Fruit fly (Drosophila melanogaster) whole organism, prepupa: ENCODE measurements around the gene Trm7-32.

Experiments used
- CG10631 ChIP-seq: fragments of 200-800 bp; sonication (Bioruptor generic); optimal IDR thresholded peaks from 2 replicates; lab custom pipeline; 2016; ENCODE audit warnings: missing biosample characterization, missing genetic modification characterization
- CG10669 ChIP-seq: fragments of 200-800 bp; sonication (Bioruptor generic); optimal IDR thresholded peaks from 3 replicates; lab custom pipeline; 2018; ENCODE audit warnings: missing biosample characterization, mild to moderate bottlenecking, missing genetic modification characterization, moderate library complexity
- CG11294 ChIP-seq: fragments of 200-800 bp; sonication (Bioruptor generic); IDR thresholded peaks from 2 replicates; pipeline ENCODE4 v1.3.6; 2022; ENCODE audit warnings: missing biosample characterization, missing genetic modification characterization
- CG11762 ChIP-seq: fragments of 200-800 bp; sonication (Bioruptor generic); optimal IDR thresholded peaks from 3 replicates; lab custom pipeline; 2016; ENCODE audit warnings: missing biosample characterization, missing genetic modification characterization; ENCODE audit not compliant: insufficient read depth
- CG11902 ChIP-seq: fragments of 200-800 bp; sonication (Bioruptor generic); optimal IDR thresholded peaks from 3 replicates; lab custom pipeline; 2016; ENCODE audit warnings: missing biosample characterization, missing genetic modification characterization
- CG15336 ChIP-seq: fragments of 200-800 bp; sonication (Bioruptor generic); IDR thresholded peaks from 2 replicates; pipeline ENCODE4 v1.3.6; 2022; ENCODE audit warnings: missing biosample characterization, missing genetic modification characterization
- CG3032 ChIP-seq: fragments of 200-800 bp; optimal IDR thresholded peaks from 2 replicates; lab custom pipeline; 2019; ENCODE audit warnings: missing biosample characterization, mild to moderate bottlenecking, missing genetic modification characterization, moderate library complexity
- CG31627 ChIP-seq: fragments of 200-800 bp; sonication (Bioruptor generic); optimal IDR thresholded peaks from 3 replicates; lab custom pipeline; 2016; ENCODE audit warnings: missing biosample characterization, missing genetic modification characterization
- CG32006 ChIP-seq: fragments of 200-800 bp; sonication (Bioruptor generic); optimal IDR thresholded peaks from 3 replicates; lab custom pipeline; 2017; ENCODE audit warnings: missing biosample characterization, mild to moderate bottlenecking, missing genetic modification characterization
- CG34406 ChIP-seq: fragments of 200-800 bp; sonication (Bioruptor generic); optimal IDR thresholded peaks from 3 replicates; lab custom pipeline; 2016; ENCODE audit warnings: missing biosample characterization, missing genetic modification characterization
- CG3919 ChIP-seq: fragments of 200-800 bp; sonication (Bioruptor generic); optimal IDR thresholded peaks from 3 replicates; lab custom pipeline; 2016; ENCODE audit warnings: missing biosample characterization, missing genetic modification characterization
- CG6163 ChIP-seq: fragments of 200-800 bp; sonication (Bioruptor generic); IDR thresholded peaks from 3 replicates; pipeline ENCODE4 v1.3.6; 2022; ENCODE audit warnings: missing biosample characterization, missing genetic modification characterization
- CG6276 ChIP-seq: fragments of 200-800 bp; sonication (Bioruptor generic); optimal IDR thresholded peaks from 2 replicates; lab custom pipeline; 2017; ENCODE audit warnings: missing biosample characterization, mild to moderate bottlenecking, missing genetic modification characterization
- CG6792 ChIP-seq: fragments of 200-800 bp; sonication (Bioruptor generic); optimal IDR thresholded peaks from 3 replicates; lab custom pipeline; 2016; ENCODE audit warnings: missing biosample characterization, missing genetic modification characterization
- CG6854 ChIP-seq: fragments of 200-800 bp; sonication (Bioruptor generic); optimal IDR thresholded peaks from 2 replicates; lab custom pipeline; 2017; ENCODE audit warnings: missing biosample characterization, mild to moderate bottlenecking, missing genetic modification characterization
- CG7368 ChIP-seq: fragments of 200-800 bp; sonication (Bioruptor generic); optimal IDR thresholded peaks from 3 replicates; lab custom pipeline; 2016; ENCODE audit warnings: missing biosample characterization, missing genetic modification characterization
- CG8119 ChIP-seq: fragments of 200-800 bp; sonication (Bioruptor generic); IDR thresholded peaks from 3 replicates; pipeline ENCODE4 v1.3.6; 2022; ENCODE audit warnings: missing biosample characterization, missing genetic modification characterization
- CG8319 ChIP-seq: fragments of 200-800 bp; sonication (Bioruptor generic); optimal IDR thresholded peaks from 3 replicates; lab custom pipeline; 2016; ENCODE audit warnings: missing biosample characterization, missing genetic modification characterization
- CG8632 ChIP-seq: fragments of 200-800 bp; sonication (Bioruptor generic); optimal IDR thresholded peaks from 3 replicates; lab custom pipeline; 2016; ENCODE audit warnings: missing biosample characterization, missing genetic modification characterization
- CG9139 ChIP-seq: fragments of 200-800 bp; sonication (Bioruptor generic); optimal IDR thresholded peaks from 3 replicates; lab custom pipeline; 2017; ENCODE audit warnings: missing biosample characterization, mild to moderate bottlenecking, missing genetic modification characterization
- Eip78C ChIP-seq: fragments of 200-800 bp; sonication (Bioruptor generic); peaks from one replicate; lab custom pipeline; 2016; ENCODE audit warnings: missing biosample characterization, missing genetic modification characterization
- Eip93F ChIP-seq: fragments of 200-800 bp; sonication (Bioruptor generic); optimal IDR thresholded peaks from 2 replicates; lab custom pipeline; 2016; ENCODE audit warnings: missing biosample characterization, mild to moderate bottlenecking, missing genetic modification characterization
- Ets21C ChIP-seq: fragments of 200-800 bp; sonication (Bioruptor generic); optimal IDR thresholded peaks from 3 replicates; lab custom pipeline; 2016; ENCODE audit warnings: missing biosample characterization, missing genetic modification characterization
- Ets96B ChIP-seq: fragments of 200-800 bp; optimal IDR thresholded peaks from 2 replicates; lab custom pipeline; 2019; ENCODE audit warnings: missing biosample characterization, mild to moderate bottlenecking, missing genetic modification characterization, moderate library complexity
- Gug ChIP-seq: fragments of 200-800 bp; sonication (Bioruptor generic); IDR thresholded peaks from 2 replicates; pipeline ENCODE4 v1.3.6; 2022; ENCODE audit warnings: missing biosample characterization, missing genetic modification characterization
- Hr38 ChIP-seq: sonication (Bioruptor generic); optimal IDR thresholded peaks from 2 replicates; lab custom pipeline; 2016; ENCODE audit warnings: missing biosample characterization, missing genetic modification characterization
- Lpt ChIP-seq: fragments of 200-800 bp; sonication (Bioruptor generic); optimal IDR thresholded peaks from 3 replicates; lab custom pipeline; 2016; ENCODE audit warnings: missing biosample characterization, missing genetic modification characterization
- OdsH ChIP-seq: fragments of 200-800 bp; sonication (Bioruptor generic); optimal IDR thresholded peaks from 3 replicates; lab custom pipeline; 2016; ENCODE audit warnings: missing biosample characterization, missing genetic modification characterization
- Smox ChIP-seq: fragments of 200-800 bp; sonication (Bioruptor generic); optimal IDR thresholded peaks from 3 replicates; lab custom pipeline; 2016; ENCODE audit warnings: missing biosample characterization, missing genetic modification characterization
- Sox102F ChIP-seq: fragments of 200-800 bp; sonication (Bioruptor generic); optimal IDR thresholded peaks from 2 replicates; lab custom pipeline; 2016; ENCODE audit warnings: missing biosample characterization, mild to moderate bottlenecking, missing genetic modification characterization
- Sox15 ChIP-seq: fragments of 200-800 bp; sonication (Bioruptor generic); optimal IDR thresholded peaks from 3 replicates; lab custom pipeline; 2016; ENCODE audit warnings: missing biosample characterization, missing genetic modification characterization
- achi ChIP-seq: fragments of 200-800 bp; sonication (Bioruptor generic); optimal IDR thresholded peaks from 3 replicates; lab custom pipeline; 2016; ENCODE audit warnings: missing biosample characterization, missing genetic modification characterization
- acj6 ChIP-seq: fragments of 200-800 bp; sonication (Bioruptor generic); optimal IDR thresholded peaks from 3 replicates; lab custom pipeline; 2016; ENCODE audit warnings: missing biosample characterization, missing genetic modification characterization
- cyc ChIP-seq: fragments of 200-800 bp; sonication (Bioruptor generic); optimal IDR thresholded peaks from 3 replicates; lab custom pipeline; 2016; ENCODE audit warnings: missing biosample characterization, missing genetic modification characterization
- dac ChIP-seq: fragments of 200-800 bp; sonication (Bioruptor generic); optimal IDR thresholded peaks from 2 replicates; lab custom pipeline; 2017; ENCODE audit warnings: missing biosample characterization, mild to moderate bottlenecking, missing genetic modification characterization
- dsx ChIP-seq: fragments of 200-800 bp; optimal IDR thresholded peaks from 3 replicates; lab custom pipeline; 2019; ENCODE audit warnings: missing biosample characterization, mild to moderate bottlenecking, missing genetic modification characterization, moderate library complexity; ENCODE audit not compliant: poor library complexity, severe bottlenecking
- eg ChIP-seq: fragments of 200-800 bp; sonication (Bioruptor generic); IDR thresholded peaks from 3 replicates; pipeline ENCODE4 v1.3.6; 2022; ENCODE audit warnings: missing biosample characterization, missing genetic modification characterization
- esn ChIP-seq: fragments of 200-800 bp; sonication (Bioruptor generic); optimal IDR thresholded peaks from 2 replicates; lab custom pipeline; 2016; ENCODE audit warnings: missing biosample characterization, mild to moderate bottlenecking, missing genetic modification characterization, moderate library complexity
- fd59A ChIP-seq: fragments of 200-800 bp; sonication (Bioruptor generic); optimal IDR thresholded peaks from 2 replicates; lab custom pipeline; 2017; ENCODE audit warnings: missing biosample characterization, mild to moderate bottlenecking, missing genetic modification characterization, missing genetic modification reagents
- fd85E ChIP-seq: fragments of 200-800 bp; sonication (Bioruptor generic); optimal IDR thresholded peaks from 3 replicates; lab custom pipeline; 2016; ENCODE audit warnings: missing biosample characterization, missing genetic modification characterization
- fkh ChIP-seq: fragments of 200-800 bp; sonication (Bioruptor generic); optimal IDR thresholded peaks from 3 replicates; lab custom pipeline; 2017; ENCODE audit warnings: missing biosample characterization, mild to moderate bottlenecking, missing genetic modification characterization, moderate library complexity
- lz ChIP-seq: fragments of 200-800 bp; sonication (Bioruptor generic); optimal IDR thresholded peaks from 3 replicates; lab custom pipeline; 2016; ENCODE audit warnings: missing biosample characterization, missing genetic modification characterization
- net ChIP-seq: fragments of 200-800 bp; sonication (Bioruptor generic); optimal IDR thresholded peaks from 3 replicates; lab custom pipeline; 2016; ENCODE audit warnings: missing biosample characterization, missing genetic modification characterization
- pdm3 ChIP-seq: fragments of 200-800 bp; sonication (Bioruptor generic); optimal IDR thresholded peaks from 3 replicates; lab custom pipeline; 2016; ENCODE audit warnings: missing biosample characterization, missing genetic modification characterization
- spab ChIP-seq: fragments of 200-800 bp; sonication (Bioruptor generic); optimal IDR thresholded peaks from 2 replicates; lab custom pipeline; 2017; ENCODE audit warnings: missing biosample characterization, mild to moderate bottlenecking, missing genetic modification characterization, missing genetic modification reagents
- ss ChIP-seq, 2 experiments: fragments of 200-800 bp; sonication (Bioruptor generic); optimal IDR thresholded peaks; 2 replicates in 1 of 2; 3 replicates in 1 of 2; lab custom pipeline; 2017 to 2018; ENCODE audit warnings: mild to moderate bottlenecking in 2 of 2, missing biosample characterization in 2 of 2, missing genetic modification characterization in 2 of 2, moderate library complexity in 1 of 2
- svp ChIP-seq: fragments of 200-800 bp; sonication (Bioruptor generic); peaks from one replicate; lab custom pipeline; 2016; ENCODE audit warnings: missing biosample characterization, missing genetic modification characterization
- topi ChIP-seq: fragments of 200-800 bp; sonication (Bioruptor generic); optimal IDR thresholded peaks from 3 replicates; lab custom pipeline; 2016; ENCODE audit warnings: missing biosample characterization, missing genetic modification characterization
- vri ChIP-seq: fragments of 200-800 bp; sonication (Bioruptor generic); optimal IDR thresholded peaks from 3 replicates; lab custom pipeline; 2016; ENCODE audit warnings: missing biosample characterization, mild to moderate bottlenecking, missing genetic modification characterization

Trm7-32 gene

dm6 chr3R:17039993-17040807, at the start of gene Trm7-32, which contains the start of gene CG18213:
Gene Trm7-32, plus strand, starts transcription at chr3R:17040682.
Gene CG18213, minus strand, starts transcription at chr3R:17040203.
- no peak for TF ChIP-seq net (GFP tag; lab: Kevin White, UChicago)
- peak; percentile 27 for TF ChIP-seq achi (GFP tag; lab: Kevin White, UChicago)
- no peak for TF ChIP-seq CG11902 (GFP tag; lab: Kevin White, UChicago)
- peak; percentile 15 for TF ChIP-seq esn (GFP tag; lab: Kevin White, UChicago)
- TF ChIP-seq Lpt: no peak
- TF ChIP-seq CG10631 (GFP tag; lab: Kevin White, UChicago): peak; percentile 38
- TF ChIP-seq vri (GFP tag; lab: Kevin White, UChicago): no peak
- TF ChIP-seq CG6163: no peak

- no peak for TF ChIP-seq CG6163
- peak; percentile 47 for TF ChIP-seq CG3032
- TF ChIP-seq CG11762 (GFP tag; lab: Kevin White, UChicago): no peak
- TF ChIP-seq CG31627 (GFP tag; lab: Kevin White, UChicago): peak; percentile 52
- no peak for TF ChIP-seq CG34406
- no peak for TF ChIP-seq Hr38 (GFP tag; lab: Kevin White, UChicago)
- no peak for TF ChIP-seq ss (GFP tag; optimal IDR thresholded peaks at IDR 0.05; lab: Kevin White, UChicago)
- no peak for TF ChIP-seq dsx (GFP tag; lab: Kevin White, UChicago)
- no peak for TF ChIP-seq Eip93F
- TF ChIP-seq Smox (GFP tag; lab: Kevin White, UChicago): no peak
- TF ChIP-seq Lpt: no peak
- no peak for TF ChIP-seq OdsH (GFP tag; lab: Kevin White, UChicago)
- TF ChIP-seq CG15336 (GFP tag; lab: Robert Waterston, UW): no peak
- TF ChIP-seq svp (GFP tag; lab: Kevin White, UChicago): peak; percentile 20
- no peak for TF ChIP-seq spab (GFP tag; lab: Kevin White, UChicago)
- TF ChIP-seq CG8632: no peak
- TF ChIP-seq esn (GFP tag; lab: Kevin White, UChicago): peak; percentile 58
- TF ChIP-seq CG6854 (GFP tag; lab: Kevin White, UChicago): peak; percentile 8
- no peak for TF ChIP-seq eg (GFP tag; lab: Robert Waterston, UW)
- TF ChIP-seq fkh (GFP tag; lab: Kevin White, UChicago): no peak
- peak; percentile 63 for TF ChIP-seq Ets21C (GFP tag; lab: Kevin White, UChicago)
- TF ChIP-seq CG32006 (GFP tag; lab: Kevin White, UChicago): no peak
- TF ChIP-seq acj6 (GFP tag; lab: Kevin White, UChicago): peak; percentile 21
- TF ChIP-seq CG6276 (GFP tag; lab: Kevin White, UChicago): no peak
- TF ChIP-seq CG11294 (GFP tag; lab: Robert Waterston, UW): no peak
- no peak for TF ChIP-seq Ets96B (tag; lab: Kevin White, UChicago)
- TF ChIP-seq topi (GFP tag; lab: Kevin White, UChicago): peak; percentile 51
- no peak for TF ChIP-seq CG10669
- TF ChIP-seq CG6792 (GFP tag; lab: Kevin White, UChicago): peak; percentile 4
- no peak for TF ChIP-seq CG9139 (GFP tag; lab: Kevin White, UChicago)
- TF ChIP-seq Eip78C (GFP tag; lab: Kevin White, UChicago): peak; percentile 54
- no peak for TF ChIP-seq CG7368 (GFP tag; lab: Kevin White, UChicago)
- TF ChIP-seq pdm3 (GFP tag; lab: Kevin White, UChicago): no peak
- TF ChIP-seq CG3919: peak; percentile 52
- TF ChIP-seq CG8319 (GFP tag; lab: Kevin White, UChicago): peak; percentile 24
- TF ChIP-seq fd59A (GFP tag; lab: Kevin White, UChicago): no peak
- no peak for TF ChIP-seq CG8119
- peak; percentile 47 for TF ChIP-seq Sox102F (GFP tag; lab: Kevin White, UChicago)
- no peak for TF ChIP-seq Gug
- no peak for TF ChIP-seq net (GFP tag; lab: Kevin White, UChicago)
- peak; percentile 36 for TF ChIP-seq cyc (GFP tag; lab: Kevin White, UChicago)
- no peak for TF ChIP-seq fd85E
- TF ChIP-seq Sox15 (GFP tag; lab: Kevin White, UChicago): no peak
- peak; percentile 63 for TF ChIP-seq lz (GFP tag; lab: Kevin White, UChicago)
- TF ChIP-seq dac (GFP tag; lab: Kevin White, UChicago): no peak
Observed at dm6 chr3R:16991781-16992180, 48.7 kb upstream of the Trm7-32 start, which contains the start of gene EMC2B. Gene EMC2B, minus strand, starts transcription at chr3R:16991878.
